Fruit fly (Drosophila melanogaster): ENCODE data around the gene elm.
A peak's percentile ranks its signal among the peaks of the same experiment; 100 is the strongest.

elm gene

DNA sequence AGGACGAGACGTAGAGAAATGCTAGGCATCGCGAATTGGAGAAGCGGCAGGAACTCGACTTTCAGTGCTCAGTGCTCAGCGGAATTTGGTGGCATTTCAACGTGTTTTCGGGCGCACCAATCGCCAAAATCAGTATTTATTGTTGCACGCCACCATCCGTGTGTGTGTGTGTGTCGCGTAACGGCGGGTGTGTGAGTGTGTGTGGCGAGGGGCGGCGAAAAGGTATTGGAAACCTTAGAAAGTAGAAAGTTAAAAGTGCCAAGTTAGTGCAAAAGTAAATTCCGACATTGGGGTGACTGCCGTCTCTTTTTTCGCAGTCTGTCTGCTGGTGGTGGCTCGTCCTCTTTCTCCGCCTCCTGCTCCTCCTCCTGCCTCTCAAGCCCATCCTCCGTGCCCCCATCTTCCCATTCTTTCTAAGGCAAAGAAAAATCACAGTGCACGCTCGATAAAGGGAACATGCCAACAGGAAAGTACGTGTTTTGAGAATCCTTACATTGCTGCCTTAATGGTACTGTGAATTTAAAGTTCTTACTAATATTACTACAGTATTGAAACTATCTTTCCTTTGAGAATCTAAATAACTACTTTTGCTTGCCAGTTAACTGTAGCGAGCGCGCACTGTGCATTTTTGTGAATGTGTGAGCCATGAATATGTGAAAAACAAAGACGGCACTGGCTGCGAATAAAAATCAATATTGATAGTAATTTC is 31.5 kb upstream of the elm start (continued):
- peak; percentile 52 for TF ChIP-seq Smox (GFP tag; optimal IDR thresholded peaks at IDR 0.05)
- peak; percentile 58 for TF ChIP-seq lz (GFP tag; optimal IDR thresholded peaks at IDR 0.05)
- peak; percentile 77 for TF ChIP-seq Eip78C (GFP tag)
- no peak for TF ChIP-seq CG11902 (GFP tag; optimal IDR thresholded peaks at IDR 0.05)
- TF ChIP-seq Hr4 (GFP tag; optimal IDR thresholded peaks at IDR 0.05) = peak; percentile 57
- no peak for TF ChIP-seq CG11294 (GFP tag; IDR thresholded peaks at IDR 0.05)
- TF ChIP-seq CG34406 (GFP tag; optimal IDR thresholded peaks at IDR 0.05) = peak; percentile 25
- no peak for TF ChIP-seq salr (GFP tag; optimal IDR thresholded peaks at IDR 0.05)
- TF ChIP-seq net (GFP tag; optimal IDR thresholded peaks at IDR 0.05) = no peak
- TF ChIP-seq pdm3 (GFP tag; optimal IDR thresholded peaks at IDR 0.05) = peak; percentile 51
- no peak for TF ChIP-seq CG7368 (GFP tag; optimal IDR thresholded peaks at IDR 0.05)
- peak; percentile 18 to 29 for TF ChIP-seq ss (GFP tag; optimal IDR thresholded peaks at IDR 0.05)

DNA sequence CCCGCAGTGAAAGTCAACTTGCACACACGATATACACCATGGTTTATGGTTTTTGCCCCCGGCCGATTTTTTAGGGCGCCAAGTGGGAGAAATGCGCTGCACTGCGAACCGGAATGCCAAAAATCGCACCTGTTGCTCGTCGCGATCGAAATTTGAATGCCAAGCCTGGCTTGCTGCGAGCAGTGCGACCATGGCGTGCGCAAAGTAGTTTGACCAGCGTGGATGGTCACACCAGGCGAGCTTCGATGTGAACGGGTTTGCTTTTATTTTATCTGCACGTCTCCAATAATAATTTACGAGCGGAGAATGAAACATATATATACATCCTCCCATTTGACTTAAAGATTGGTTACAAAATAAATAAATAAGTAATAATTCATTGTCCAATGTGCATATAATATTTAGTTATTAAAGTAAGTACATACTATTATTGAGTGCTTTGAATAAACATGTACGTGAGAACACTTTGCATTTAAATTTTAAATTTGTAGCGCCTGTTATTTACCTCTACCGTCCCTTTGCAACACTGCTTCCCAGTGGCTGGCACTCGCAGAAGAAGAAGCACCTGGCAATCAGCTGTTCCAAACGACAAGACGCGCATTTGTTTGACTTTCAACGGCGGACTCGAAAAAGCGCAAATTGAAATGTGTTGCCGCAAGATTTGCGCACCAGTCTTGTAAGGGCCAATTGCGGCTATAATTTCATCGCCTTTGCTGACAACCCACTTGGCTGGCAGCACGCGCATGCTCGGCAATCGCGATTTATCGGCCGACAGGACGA is 30.8 kb upstream of the elm start, which contains the start of the genes Rab23 and plx:
Gene Rab23, minus strand, starts transcription at position 166 of the 780 bp plus-strand sequence.
Gene plx, plus strand, starts transcription at position 587 of the 780 bp plus-strand sequence.
- TF ChIP-seq Blimp-1 (GFP tag; optimal IDR thresholded peaks at IDR 0.05) (no peak), CG32006 (GFP tag; optimal IDR thresholded peaks at IDR 0.05) (no peak), CG10669 (GFP tag; optimal IDR thresholded peaks at IDR 0.05) (no peak), lz (GFP tag; optimal IDR thresholded peaks at IDR 0.05) (peak; percentile 33), CG8632 (GFP tag; optimal IDR thresholded peaks at IDR 0.05) (no peak), CG6163 (GFP tag; IDR thresholded peaks at IDR 0.05) (peak; percentile 10; the same call in 1 of the 3 replicates), dac (GFP tag; optimal IDR thresholded peaks at IDR 0.05) (no peak), CG11762 (GFP tag; optimal IDR thresholded peaks at IDR 0.05; ENCODE audit: insufficient read depth) (no peak), Met (GFP tag; optimal IDR thresholded peaks at IDR 0.05) (peak; percentile 22), CG7368 (GFP tag; optimal IDR thresholded peaks at IDR 0.05) (peak; percentile 7), svp (GFP tag) (no peak), Hr38 (GFP tag; optimal IDR thresholded peaks at IDR 0.05) (no peak), cyc (GFP tag; optimal IDR thresholded peaks at IDR 0.05) (no peak), pdm3 (GFP tag; optimal IDR thresholded peaks at IDR 0.05) (peak; percentile 42), CG31627 (GFP tag; optimal IDR thresholded peaks at IDR 0.05) (peak; percentile 17), Eip78C (GFP tag) (peak; percentile 61), Smox (GFP tag; optimal IDR thresholded peaks at IDR 0.05) (peak; percentile 22), eg (GFP tag; IDR thresholded peaks at IDR 0.05) (0 out of 3 replicates have a peak, but pooled peaks have one; percentile 4), achi (GFP tag; optimal IDR thresholded peaks at IDR 0.05) (peak; percentile 67), fkh (GFP tag; optimal IDR thresholded peaks at IDR 0.05) (peak; percentile 73), acj6 (GFP tag; optimal IDR thresholded peaks at IDR 0.05) (peak; percentile 5), OdsH (GFP tag; optimal IDR thresholded peaks at IDR 0.05) (peak; percentile 14)

DNA sequence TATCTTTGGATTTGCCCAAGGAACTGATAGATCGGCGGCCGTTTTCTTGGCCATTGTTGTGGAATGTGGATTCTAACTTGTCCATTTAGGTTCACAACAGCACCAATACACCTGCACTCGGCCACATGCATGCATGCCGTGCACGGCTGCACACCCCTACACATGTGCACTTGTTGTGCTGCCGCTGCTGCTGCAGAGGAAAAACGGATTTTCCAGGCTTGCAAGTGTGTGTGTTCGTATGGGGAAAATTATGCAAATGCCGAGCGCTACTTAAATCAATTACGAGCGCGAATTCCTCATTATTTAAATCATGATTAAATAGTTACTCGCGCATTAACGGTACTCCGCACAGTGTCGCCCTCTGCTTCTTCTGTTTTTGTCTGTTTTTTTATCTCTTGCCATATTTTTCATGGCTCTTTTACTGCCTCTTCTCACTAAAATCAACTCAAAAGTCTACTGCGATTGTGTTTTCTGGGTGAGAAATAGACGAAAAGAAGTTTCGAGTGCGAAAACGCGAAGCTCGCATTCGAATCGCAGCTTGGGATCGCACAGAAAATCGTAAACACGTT is 30.0 kb upstream of the elm start:
- TF ChIP-seq Eip78C (GFP tag) (peak; percentile 60), CG9139 (GFP tag; optimal IDR thresholded peaks at IDR 0.05) (no peak), CG6792 (GFP tag; optimal IDR thresholded peaks at IDR 0.05) (no peak), net (GFP tag; optimal IDR thresholded peaks at IDR 0.05) (no peak), ss (GFP tag; optimal IDR thresholded peaks at IDR 0.05) (peak in 1 of 2 experiments; percentile 12), CG8632 (GFP tag; optimal IDR thresholded peaks at IDR 0.05) (no peak), CG10631 (GFP tag; optimal IDR thresholded peaks at IDR 0.05) (no peak), cyc (GFP tag; optimal IDR thresholded peaks at IDR 0.05) (no peak)
